Worm (Caenorhabditis elegans) whole organism, L2 larva: ENCODE measurements around the gene R07A4.4.

Experiments used
- C34F6.9 ChIP-seq: fragments of 150-350 bp; optimal IDR thresholded peaks from 2 replicates; lab custom pipeline; 2014; ENCODE audit warnings: missing biosample characterization, missing genetic modification characterization
- F13H6.1 ChIP-seq: sonication (generic microtip); optimal IDR thresholded peaks from 2 replicates; lab custom pipeline; 2016; ENCODE audit warnings: missing genetic modification characterization, missing compliant biosample characterization
- R02D3.7 ChIP-seq: fragments of 150-350 bp; optimal IDR thresholded peaks from 2 replicates; lab custom pipeline; 2014; ENCODE audit warnings: missing biosample characterization, missing genetic modification characterization
- Y55F3AM.14 ChIP-seq: fragments of 200-800 bp; sonication (Bioruptor generic); optimal IDR thresholded peaks from 2 replicates; lab custom pipeline; 2018; ENCODE audit warnings: mild to moderate bottlenecking, missing genetic modification characterization, missing compliant biosample characterization
- ZK546.5 ChIP-seq: sonication (generic microtip); optimal IDR thresholded peaks from 2 replicates; lab custom pipeline; 2017; ENCODE audit warnings: missing biosample characterization, missing genetic modification characterization
- alr-1 ChIP-seq: fragments of 150-350 bp; optimal IDR thresholded peaks from 2 replicates; lab custom pipeline; 2014; ENCODE audit warnings: missing biosample characterization, missing genetic modification characterization
- aly-2 ChIP-seq: fragments of 150-350 bp; optimal IDR thresholded peaks from 2 replicates; lab custom pipeline; 2014; ENCODE audit warnings: missing biosample characterization, missing genetic modification characterization
- blmp-1 ChIP-seq: sonication (generic microtip); optimal IDR thresholded peaks from 2 replicates; lab custom pipeline; 2017; ENCODE audit warnings: missing genetic modification characterization, mild to moderate bottlenecking, missing compliant biosample characterization, antibody characterized with exemption, moderate library complexity; ENCODE audit not compliant: insufficient read depth
- ceh-16 ChIP-seq: fragments of 150-350 bp; optimal IDR thresholded peaks from 2 replicates; lab custom pipeline; 2014; ENCODE audit warnings: missing biosample characterization, missing genetic modification characterization
- ceh-82 ChIP-seq: fragments of 150-350 bp; optimal IDR thresholded peaks from 2 replicates; lab custom pipeline; 2014; ENCODE audit warnings: missing biosample characterization, missing genetic modification characterization
- crh-2 ChIP-seq: sonication (generic microtip); optimal IDR thresholded peaks from 2 replicates; lab custom pipeline; 2017; ENCODE audit warnings: missing biosample characterization, missing genetic modification characterization
- dmd-4 ChIP-seq: sonication (generic microtip); optimal IDR thresholded peaks from 2 replicates; lab custom pipeline; 2017; ENCODE audit warnings: missing biosample characterization, missing genetic modification characterization
- egl-27 ChIP-seq: sonication (generic microtip); optimal IDR thresholded peaks from 3 replicates; lab custom pipeline; 2017; ENCODE audit warnings: missing biosample characterization, missing genetic modification reagents, missing genetic modification characterization
- elt-1 ChIP-seq: fragments of 150-350 bp; optimal IDR thresholded peaks from 2 replicates; lab custom pipeline; 2014; ENCODE audit warnings: missing biosample characterization, missing genetic modification characterization
- elt-3 ChIP-seq: sonication (generic microtip); optimal IDR thresholded peaks from 2 replicates; lab custom pipeline; 2017; ENCODE audit warnings: missing biosample characterization, missing genetic modification characterization
- fos-1 ChIP-seq: fragments of 150-350 bp; optimal IDR thresholded peaks from 2 replicates; lab custom pipeline; 2014; ENCODE audit warnings: missing biosample characterization, missing genetic modification characterization
- gmeb-1 ChIP-seq: fragments of 150-350 bp; optimal IDR thresholded peaks from 2 replicates; lab custom pipeline; 2014; ENCODE audit warnings: missing biosample characterization, missing genetic modification characterization
- lin-11 ChIP-seq: fragments of 150-350 bp; sonication (generic microtip); optimal IDR thresholded peaks from 2 replicates; lab custom pipeline; 2014; ENCODE audit warnings: missing biosample characterization, missing genetic modification characterization, inconsistent platforms, mixed read lengths
- lin-13 ChIP-seq: fragments of 150-350 bp; optimal IDR thresholded peaks from 2 replicates; lab custom pipeline; 2014; ENCODE audit warnings: missing biosample characterization, missing genetic modification reagents, missing genetic modification characterization
- lin-39 ChIP-seq: fragments of 150-350 bp; optimal IDR thresholded peaks from 2 replicates; lab custom pipeline; 2014; ENCODE audit warnings: missing biosample characterization, missing genetic modification reagents, missing genetic modification characterization
- lsy-2 ChIP-seq, 2 experiments: fragments of 150-350 bp in 1 of 2; sonication (generic microtip) in 1 of 2; optimal IDR thresholded peaks; 2 replicates each; lab custom pipeline; 2014 to 2017; ENCODE audit warnings: missing biosample characterization in 2 of 2, missing genetic modification characterization in 2 of 2
- mab-5 ChIP-seq: fragments of 150-350 bp; optimal IDR thresholded peaks from 2 replicates; lab custom pipeline; 2014; ENCODE audit warnings: missing biosample characterization, missing genetic modification characterization
- mbf-1 ChIP-seq: sonication (generic microtip); optimal IDR thresholded peaks from 2 replicates; lab custom pipeline; 2017; ENCODE audit warnings: missing biosample characterization, missing genetic modification characterization
- mdl-1 ChIP-seq, 2 experiments: fragments of 150-350 bp in 1 of 2; sonication (generic microtip) in 1 of 2; optimal IDR thresholded peaks; 2 replicates each; lab custom pipeline; 2017; ENCODE audit warnings: missing biosample characterization in 2 of 2, missing genetic modification characterization in 2 of 2
- nhr-10 ChIP-seq: sonication (generic microtip); optimal IDR thresholded peaks from 2 replicates; lab custom pipeline; 2017; ENCODE audit warnings: missing biosample characterization, missing genetic modification characterization
- nhr-12 ChIP-seq: fragments of 150-350 bp; optimal IDR thresholded peaks from 2 replicates; lab custom pipeline; 2014; ENCODE audit warnings: missing biosample characterization, missing genetic modification characterization
- nhr-129 ChIP-seq: fragments of 150-350 bp; optimal IDR thresholded peaks from 2 replicates; lab custom pipeline; 2014; ENCODE audit warnings: missing biosample characterization, missing genetic modification characterization
- nhr-21 ChIP-seq: fragments of 150-350 bp; optimal IDR thresholded peaks from 2 replicates; lab custom pipeline; 2014; ENCODE audit warnings: missing biosample characterization, missing genetic modification characterization
- nhr-23 ChIP-seq: fragments of 150-350 bp; optimal IDR thresholded peaks from 2 replicates; lab custom pipeline; 2014; ENCODE audit warnings: missing biosample characterization, missing genetic modification reagents, missing genetic modification characterization
- nhr-237 ChIP-seq: fragments of 150-350 bp; optimal IDR thresholded peaks from 2 replicates; lab custom pipeline; 2014; ENCODE audit warnings: missing biosample characterization, missing genetic modification characterization
- nhr-25 ChIP-seq: fragments of 150-350 bp; sonication (generic microtip); optimal IDR thresholded peaks from 3 replicates; lab custom pipeline; 2014; ENCODE audit warnings: missing biosample characterization, missing genetic modification characterization
- nhr-6 ChIP-seq: fragments of 150-350 bp; optimal IDR thresholded peaks from 2 replicates; lab custom pipeline; 2014; ENCODE audit warnings: missing biosample characterization, missing genetic modification characterization
- nhr-77 ChIP-seq: fragments of 150-350 bp; optimal IDR thresholded peaks from 2 replicates; lab custom pipeline; 2014; ENCODE audit warnings: missing biosample characterization, missing genetic modification characterization
- peb-1 ChIP-seq: fragments of 150-350 bp; optimal IDR thresholded peaks from 2 replicates; lab custom pipeline; 2014; ENCODE audit warnings: missing biosample characterization, missing genetic modification characterization
- sem-4 ChIP-seq: fragments of 150-350 bp; optimal IDR thresholded peaks from 2 replicates; lab custom pipeline; 2014; ENCODE audit warnings: missing biosample characterization, missing genetic modification reagents, missing genetic modification characterization
- skn-1 ChIP-seq: sonication (generic microtip); optimal IDR thresholded peaks from 2 replicates; lab custom pipeline; 2017; ENCODE audit warnings: missing biosample characterization, missing genetic modification characterization
- sma-9 ChIP-seq, 2 experiments: fragments of 150-350 bp in 1 of 2; sonication (generic microtip) in 1 of 2; optimal IDR thresholded peaks; 2 replicates each; lab custom pipeline; 2014 to 2016; ENCODE audit warnings: missing genetic modification characterization in 2 of 2, mild to moderate bottlenecking in 1 of 2, missing biosample characterization in 1 of 2, missing compliant biosample characterization in 1 of 2, missing genetic modification reagents in 1 of 2, moderate library complexity in 1 of 2
- snpc-4 ChIP-seq: fragments of 150-350 bp; optimal IDR thresholded peaks from 2 replicates; lab custom pipeline; 2014; ENCODE audit warnings: missing biosample characterization, missing genetic modification characterization
- unc-55 ChIP-seq: fragments of 150-350 bp; sonication (generic microtip); optimal IDR thresholded peaks from 3 replicates; lab custom pipeline; 2014; ENCODE audit warnings: missing biosample characterization, missing genetic modification reagents, missing genetic modification characterization
- unc-62 ChIP-seq: fragments of 150-350 bp; optimal IDR thresholded peaks from 2 replicates; lab custom pipeline; 2014; ENCODE audit warnings: missing biosample characterization, missing genetic modification reagents, missing genetic modification characterization
- zag-1 ChIP-seq: fragments of 150-350 bp; optimal IDR thresholded peaks from 2 replicates; lab custom pipeline; 2014; ENCODE audit warnings: missing biosample characterization, missing genetic modification characterization
- ztf-1 ChIP-seq: fragments of 200-800 bp; sonication (Bioruptor generic); conservative IDR thresholded peaks from 2 replicates; pipeline ENCODE4 v1.3.6; 2022; ENCODE audit warnings: missing genetic modification characterization, missing compliant biosample characterization
- ztf-11 ChIP-seq: sonication (generic microtip); optimal IDR thresholded peaks from 2 replicates; lab custom pipeline; 2017; ENCODE audit warnings: missing biosample characterization, missing genetic modification characterization

The R07A4.4 gene

ce11 chrX:10768289-10769153, 11.0 kb upstream of the R07A4.4 start:
- TF ChIP-seq sma-9 (GFP tag; optimal IDR thresholded peaks at IDR 0.05; lab: Kevin White, UChicago) (peak; percentile 78), sma-9 (tag; optimal IDR thresholded peaks at IDR 0.05; lab: Kevin White, UChicago) (no peak), sem-4 (peak; percentile 0), nhr-129 (tag; lab: Kevin White, UChicago) (peak; percentile 9), nhr-77 (tag; lab: Kevin White, UChicago) (no peak), elt-1 (tag; lab: Kevin White, UChicago) (peak; percentile 28), crh-2 (tag; lab: Kevin White, UChicago) (peak; percentile 22), snpc-4 (tag; lab: Kevin White, UChicago) (peak; percentile 83), egl-27 (tag; lab: Kevin White, UChicago) (peak; percentile 10), zag-1 (tag; lab: Kevin White, UChicago) (peak; percentile 14), C34F6.9 (tag; lab: Kevin White, UChicago) (peak; percentile 13), nhr-25 (tag; lab: Kevin White, UChicago) (no peak), aly-2 (no peak)

- peak; percentile 25 for TF ChIP-seq fos-1 (tag; lab: Kevin White, UChicago)
- peak; percentile 92 for TF ChIP-seq sma-9 (GFP tag; optimal IDR thresholded peaks at IDR 0.05; lab: Kevin White, UChicago)
- no peak for TF ChIP-seq sma-9 (tag; optimal IDR thresholded peaks at IDR 0.05; lab: Kevin White, UChicago)
- peak; percentile 56 for TF ChIP-seq zag-1 (tag; lab: Kevin White, UChicago)
- peak; percentile 35 for TF ChIP-seq sem-4
- TF ChIP-seq egl-27 (tag; lab: Kevin White, UChicago), result peak; percentile 14
- TF ChIP-seq mdl-1 (tag; optimal IDR thresholded peaks at IDR 0.05; lab: Kevin White, UChicago), result peak in 1 of 2 experiments; percentile 29
- TF ChIP-seq nhr-237 (tag; lab: Kevin White, UChicago), result no peak
- TF ChIP-seq skn-1 (tag; lab: Kevin White, UChicago), result no peak
These were observed 10.2 kb upstream of the R07A4.4 start for ce11 chrX:10767669-10768068.

ce11 chrX:10766966-10767644, 9.6 kb upstream of the R07A4.4 start:
- TF ChIP-seq ceh-16 (tag; lab: Kevin White, UChicago), result no peak
- TF ChIP-seq nhr-25 (tag; lab: Kevin White, UChicago), result no peak
- no peak for TF ChIP-seq nhr-10
- TF ChIP-seq lin-39 (tag; lab: Kevin White, UChicago), result no peak
- TF ChIP-seq alr-1 (tag; lab: Kevin White, UChicago), result no peak
- no peak for TF ChIP-seq skn-1 (tag; lab: Kevin White, UChicago)
- TF ChIP-seq ceh-82 (tag; lab: Kevin White, UChicago), result no peak
- no peak for TF ChIP-seq dmd-4 (tag; lab: Kevin White, UChicago)
- TF ChIP-seq Y55F3AM.14, result no peak
- no peak for TF ChIP-seq mab-5 (tag; lab: Kevin White, UChicago)
- TF ChIP-seq crh-2 (tag; lab: Kevin White, UChicago), result no peak
- no peak for TF ChIP-seq nhr-237 (tag; lab: Kevin White, UChicago)
- no peak for TF ChIP-seq ZK546.5
- no peak for TF ChIP-seq egl-27 (tag; lab: Kevin White, UChicago)
- TF ChIP-seq R02D3.7 (tag; lab: Kevin White, UChicago), result no peak
- TF ChIP-seq nhr-21, result no peak
- peak; percentile 48 for TF ChIP-seq lin-13 (GFP tag; lab: Kevin White, UChicago)
- TF ChIP-seq nhr-6 (tag; lab: Kevin White, UChicago), result no peak
- no peak for TF ChIP-seq lsy-2 (tag; optimal IDR thresholded peaks at IDR 0.05; lab: Kevin White, UChicago)
- peak; percentile 76 for TF ChIP-seq F13H6.1 (tag; lab: Kevin White, UChicago)
- peak; percentile 22 for TF ChIP-seq sma-9 (GFP tag; optimal IDR thresholded peaks at IDR 0.05; lab: Kevin White, UChicago)
- TF ChIP-seq sma-9 (tag; optimal IDR thresholded peaks at IDR 0.05; lab: Kevin White, UChicago), result no peak
- no peak for TF ChIP-seq aly-2
- no peak for TF ChIP-seq snpc-4 (tag; lab: Kevin White, UChicago)
- TF ChIP-seq nhr-12 (tag; lab: Kevin White, UChicago), result no peak
- no peak for TF ChIP-seq ztf-11 (tag; lab: Kevin White, UChicago)
- no peak for TF ChIP-seq gmeb-1 (tag; lab: Kevin White, UChicago)
- no peak for TF ChIP-seq mbf-1 (tag; lab: Kevin White, UChicago)
- TF ChIP-seq peb-1, result no peak
- peak in 1 of 2 experiments; percentile 24 for TF ChIP-seq mdl-1 (tag; optimal IDR thresholded peaks at IDR 0.05; lab: Kevin White, UChicago)
- no peak for TF ChIP-seq nhr-23 (tag; lab: Kevin White, UChicago)
- no peak for TF ChIP-seq elt-3
- TF ChIP-seq lin-11 (tag; lab: Kevin White, UChicago), result no peak
- TF ChIP-seq ztf-1 (GFP tag; lab: Robert Waterston, UW), result no peak
- TF ChIP-seq nhr-77 (tag; lab: Kevin White, UChicago), result no peak
- peak; percentile 1 for TF ChIP-seq C34F6.9 (tag; lab: Kevin White, UChicago)
- no peak for TF ChIP-seq zag-1 (tag; lab: Kevin White, UChicago)
- TF ChIP-seq nhr-129 (tag; lab: Kevin White, UChicago), result peak; percentile 30
- no peak for TF ChIP-seq unc-62 (GFP tag; lab: Kevin White, UChicago)
- TF ChIP-seq elt-1 (tag; lab: Kevin White, UChicago), result no peak
- TF ChIP-seq blmp-1 (tag; lab: Kevin White, UChicago), result no peak
- no peak for TF ChIP-seq unc-55 (GFP tag; lab: Kevin White, UChicago)
